Fruit fly (Drosophila melanogaster): Measurements from ENCODE around the gene PGS1.
A peak's percentile ranks its signal among the peaks of the same experiment; 100 is the strongest.

PGS1 gene

dm6 chr3R:18795000-18795810 is 49.4 kb upstream of the PGS1 start, which contains the start of gene CG7720 (continued):
- TF ChIP-seq CG16813 (GFP tag; IDR thresholded peaks at IDR 0.05; ENCODE audit: partially characterized antibody) = peak; percentile 16; the same call in 1 of the 3 replicates
- peak; percentile 17 for TF ChIP-seq CG12104 (GFP tag; optimal IDR thresholded peaks at IDR 0.05)
- peak; percentile 70 for TF ChIP-seq Oli (tag; optimal IDR thresholded peaks at IDR 0.05)
- TF ChIP-seq CG5180 (GFP tag; optimal IDR thresholded peaks at IDR 0.05) = peak; percentile 97
- TF ChIP-seq Med (GFP tag) = peak; percentile 68
- TF ChIP-seq CG6689 (GFP tag; IDR thresholded peaks at IDR 0.05) = 0 out of 2 replicates have a peak, but pooled peaks have one; percentile 15
- TF ChIP-seq Blimp-1 (GFP tag; optimal IDR thresholded peaks at IDR 0.05) = peak; percentile 34
- TF ChIP-seq CG6175 (GFP tag; IDR thresholded peaks at IDR 0.05) = peak; percentile 55; the same call in 1 of the 3 replicates
- 0 out of 2 replicates have a peak, but pooled peaks have one; percentile 14 for TF ChIP-seq E2f1 (GFP tag; IDR thresholded peaks at IDR 0.05)
- TF ChIP-seq CG10147 (GFP tag; optimal IDR thresholded peaks at IDR 0.05) = peak; percentile 56
- no peak for TF ChIP-seq disco-r (GFP tag; optimal IDR thresholded peaks at IDR 0.05)
- peak in 1 of 2 experiments; percentile 41 for TF ChIP-seq chif (GFP tag; optimal IDR thresholded peaks at IDR 0.05)
- peak; percentile 10 for TF ChIP-seq Hmr (GFP tag; optimal IDR thresholded peaks at IDR 0.05)
- 0 out of 3 replicates have a peak, but pooled peaks have one; percentile 43 for TF ChIP-seq CG11560 (tag; IDR thresholded peaks at IDR 0.05)
- TF ChIP-seq CG10979 (tag; optimal IDR thresholded peaks at IDR 0.05) = peak; percentile 55
- no peak for TF ChIP-seq CG10543 (GFP tag; optimal IDR thresholded peaks at IDR 0.05)
- peak; percentile 49 for TF ChIP-seq CG12659 (GFP tag; optimal IDR thresholded peaks at IDR 0.05)
- 0 out of 2 replicates have a peak, but pooled peaks have one; percentile 27 for TF ChIP-seq Ptx1 (GFP tag; IDR thresholded peaks at IDR 0.05)
- TF ChIP-seq Rfx (GFP tag; IDR thresholded peaks at IDR 0.05) = peak; percentile 25; the same call in 1 of the 2 replicates
- no peak for TF ChIP-seq CG7928 (GFP tag; optimal IDR thresholded peaks at IDR 0.05)
- TF ChIP-seq dpn (GFP tag; optimal IDR thresholded peaks at IDR 0.05) = peak; percentile 8 to 67
- peak; percentile 54 for TF ChIP-seq lilli (GFP tag; optimal IDR thresholded peaks at IDR 0.05)
- peak; percentile 42 for TF ChIP-seq CG6854 (GFP tag; optimal IDR thresholded peaks at IDR 0.05)
- TF ChIP-seq CG10654 (GFP tag; optimal IDR thresholded peaks at IDR 0.05) = peak; percentile 3
- peak; percentile 67 for TF ChIP-seq Sox100B (GFP tag; optimal IDR thresholded peaks at IDR 0.05)
- peak; percentile 50 for TF ChIP-seq Ets65A (GFP tag)
- TF ChIP-seq run (tag; optimal IDR thresholded peaks at IDR 0.05) = no peak
- peak; percentile 69 for TF ChIP-seq Xbp1 (GFP tag; optimal IDR thresholded peaks at IDR 0.05)
- peak; percentile 56 for TF ChIP-seq dmrt99B (tag; optimal IDR thresholded peaks at IDR 0.05)
- peak; percentile 40 for TF ChIP-seq Six4 (GFP tag; optimal IDR thresholded peaks at IDR 0.05)
- peak; percentile 6 for TF ChIP-seq CHES-1-like (GFP tag; optimal IDR thresholded peaks at IDR 0.05)
- TF ChIP-seq CoRest (tag; optimal IDR thresholded peaks at IDR 0.05) = peak; percentile 72
- no peak for TF ChIP-seq crol (GFP tag; IDR thresholded peaks at IDR 0.05)
- TF ChIP-seq CG18476 (GFP tag; optimal IDR thresholded peaks at IDR 0.05) = peak; percentile 5
- TF ChIP-seq stwl (tag; optimal IDR thresholded peaks at IDR 0.05) = no peak
- no peak for TF ChIP-seq CG14014 (GFP tag; IDR thresholded peaks at IDR 0.05)
- TF ChIP-seq unpg (GFP tag; optimal IDR thresholded peaks at IDR 0.05) = peak; percentile 11
- TF ChIP-seq CG17359 (tag; optimal IDR thresholded peaks at IDR 0.05) = peak; percentile 27
- TF ChIP-seq CG10565 (GFP tag; optimal IDR thresholded peaks at IDR 0.05) = no peak
- peak; percentile 14 for TF ChIP-seq CG11723 (GFP tag; optimal IDR thresholded peaks at IDR 0.05)
- TF ChIP-seq CG34422 (GFP tag; IDR thresholded peaks at IDR 0.05) = 0 out of 3 replicates have a peak, but pooled peaks have one; percentile 20
- peak; percentile 22 for TF ChIP-seq tx (GFP tag; optimal IDR thresholded peaks at IDR 0.05)
- no peak for TF ChIP-seq ase (GFP tag; IDR thresholded peaks at IDR 0.05)
- TF ChIP-seq CG4424 (GFP tag; optimal IDR thresholded peaks at IDR 0.05) = peak; percentile 62
- peak; percentile 42 for TF ChIP-seq HHEX (GFP tag; optimal IDR thresholded peaks at IDR 0.05)
- TF ChIP-seq ci (GFP tag; IDR thresholded peaks at IDR 0.05) = 0 out of 3 replicates have a peak, but pooled peaks have one; percentile 51
- TF ChIP-seq CG6654 (GFP tag; optimal IDR thresholded peaks at IDR 0.05) = peak; percentile 6
